Fruit fly (Drosophila melanogaster) whole organism, pupa: ENCODE data around the gene Sdhaf3.

Experiments
- CG4496 ChIP-seq: fragments of 200-800 bp; sonication (Bioruptor generic); IDR thresholded peaks from 3 replicates; pipeline ENCODE4 v1.3.6; 2022; ENCODE audit warnings: missing biosample characterization, missing genetic modification characterization
- fd96Ca ChIP-seq: fragments of 200-800 bp; sonication (Bioruptor generic); IDR thresholded peaks from 3 replicates; pipeline ENCODE4 v1.3.6; 2022; ENCODE audit warnings: missing biosample characterization, missing genetic modification characterization
- rn ChIP-seq: fragments of 200-800 bp; sonication (Bioruptor generic); IDR thresholded peaks from 2 replicates; pipeline ENCODE4 v1.3.6; 2022; ENCODE audit warnings: missing biosample characterization, missing genetic modification characterization

dm6 chr3R:16472301-16472700, 10.0 kb downstream of the Sdhaf3 start, which contains the start of gene Gyc89Da:
- no peak for TF ChIP-seq CG4496 (GFP tag; lab: Robert Waterston, UW)
- TF ChIP-seq fd96Ca: no peak
- TF ChIP-seq rn: no peak
